Worm (Caenorhabditis elegans) whole organism, young adult: ENCODE results near the gene T17H7.7.

ENCODE experiments used
- B0261.1 ChIP-seq: sonication (generic microtip); optimal IDR thresholded peaks from 2 replicates; lab custom pipeline; 2016; ENCODE audit warnings: mild to moderate bottlenecking, missing genetic modification characterization, moderate library complexity, missing compliant biosample characterization
- B0336.3 ChIP-seq: fragments of 200-800 bp; sonication (Bioruptor generic); IDR thresholded peaks from 2 replicates; pipeline ENCODE4 v1.3.6; 2022; ENCODE audit warnings: missing genetic modification characterization, missing compliant biosample characterization
- C06A6.2 ChIP-seq: fragments of 200-800 bp; sonication (Bioruptor generic); conservative IDR thresholded peaks from 2 replicates; pipeline ENCODE4 v1.3.6; 2022; ENCODE audit warnings: missing genetic modification characterization, missing compliant biosample characterization
- D2030.7 ChIP-seq: fragments of 200-800 bp; sonication (Bioruptor generic); IDR thresholded peaks from 2 replicates; pipeline ENCODE4 v1.3.6; 2022; ENCODE audit warnings: missing genetic modification reagents, missing genetic modification characterization, missing compliant biosample characterization
- F23B12.7 ChIP-seq: sonication (generic microtip); optimal IDR thresholded peaks from 2 replicates; lab custom pipeline; 2017; ENCODE audit warnings: missing genetic modification characterization, mild to moderate bottlenecking, missing compliant biosample characterization, antibody characterized with exemption, moderate library complexity; ENCODE audit not compliant: insufficient read depth
- F37B4.10 ChIP-seq: fragments of 200-800 bp; sonication (Bioruptor generic); IDR thresholded peaks from 2 replicates; pipeline ENCODE4 v1.3.6; 2022; ENCODE audit warnings: missing genetic modification characterization, missing compliant biosample characterization
- F55B11.4 ChIP-seq: sonication (generic microtip); optimal IDR thresholded peaks from 2 replicates; lab custom pipeline; 2016; ENCODE audit warnings: missing compliant biosample characterization, missing genetic modification characterization, borderline replicate concordance; ENCODE audit not compliant: insufficient read depth
- F57C9.4 ChIP-seq: sonication (generic microtip); optimal IDR thresholded peaks from 2 replicates; lab custom pipeline; 2017; ENCODE audit warnings: mild to moderate bottlenecking, missing genetic modification characterization, missing compliant biosample characterization
- K12H6.12 ChIP-seq: fragments of 200-800 bp; sonication (Bioruptor generic); optimal IDR thresholded peaks from 2 replicates; lab custom pipeline; 2018; ENCODE audit warnings: mild to moderate bottlenecking, missing genetic modification characterization, missing compliant biosample characterization
- Y53F4B.3 ChIP-seq: fragments of 200-800 bp; sonication (Bioruptor generic); IDR thresholded peaks from 2 replicates; pipeline ENCODE4 v1.3.6; 2022; ENCODE audit warnings: missing genetic modification reagents, missing genetic modification characterization, missing compliant biosample characterization
- Y53G8AR.9 ChIP-seq: fragments of 200-800 bp; sonication (Bioruptor generic); conservative IDR thresholded peaks from 2 replicates; pipeline ENCODE4 v1.3.6; 2022; ENCODE audit warnings: missing genetic modification reagents, missing genetic modification characterization, missing compliant biosample characterization
- Y56A3A.18 ChIP-seq: fragments of 200-800 bp; sonication (Bioruptor generic); IDR thresholded peaks from 2 replicates; pipeline ENCODE4 v1.3.6; 2022; ENCODE audit warnings: missing genetic modification reagents, missing genetic modification characterization, missing compliant biosample characterization
- akir-1 ChIP-seq: fragments of 200-800 bp; sonication (Bioruptor generic); optimal IDR thresholded peaks from 2 replicates; lab custom pipeline; 2018; ENCODE audit warnings: mild to moderate bottlenecking, missing genetic modification characterization, moderate library complexity, missing compliant biosample characterization
- ama-1 ChIP-seq, 3 experiments: fragments of 150-350 bp in 1 of 3; sonication (generic microtip) in 2 of 3; optimal IDR thresholded peaks; 2 replicates each; lab custom pipeline; 2014 to 2018; ENCODE audit warnings: missing biosample characterization in 2 of 3, missing genetic modification characterization in 2 of 3, missing genetic modification reagents in 2 of 3
- aptf-3 ChIP-seq: fragments of 200-800 bp; sonication (Bioruptor generic); IDR thresholded peaks from 2 replicates; pipeline ENCODE4 v1.3.6; 2022; ENCODE audit warnings: missing genetic modification characterization, missing compliant biosample characterization
- attf-6 ChIP-seq: fragments of 200-800 bp; sonication (Bioruptor generic); IDR thresholded peaks from 2 replicates; pipeline ENCODE4 v1.3.6; 2022; ENCODE audit warnings: missing genetic modification reagents, missing genetic modification characterization, missing compliant biosample characterization
- ccch-3 ChIP-seq: fragments of 200-800 bp; sonication (Bioruptor generic); optimal IDR thresholded peaks from 2 replicates; lab custom pipeline; 2018; ENCODE audit warnings: mild to moderate bottlenecking, missing genetic modification characterization, missing compliant biosample characterization
- cebp-1 ChIP-seq, 2 experiments: fragments of 200-800 bp in 1 of 2; sonication (Bioruptor generic) in 1 of 2; sonication (generic microtip) in 1 of 2; IDR thresholded peaks in 1 of 2; optimal IDR thresholded peaks in 1 of 2; 2 replicates each; pipeline versions ENCODE4 v1.3.6 to Lab custom; 2017 to 2022; ENCODE audit warnings: missing compliant biosample characterization in 2 of 2, missing genetic modification characterization in 2 of 2, mild to moderate bottlenecking in 1 of 2, missing genetic modification reagents in 1 of 2, moderate library complexity in 1 of 2
- ceh-79 ChIP-seq: sonication (generic microtip); optimal IDR thresholded peaks from 2 replicates; lab custom pipeline; 2017; ENCODE audit warnings: mild to moderate bottlenecking, missing genetic modification characterization, missing compliant biosample characterization
- dox-1 ChIP-seq: fragments of 200-800 bp; sonication (Bioruptor generic); IDR thresholded peaks from 2 replicates; pipeline ENCODE4 v1.3.6; 2022; ENCODE audit warnings: missing genetic modification reagents, missing genetic modification characterization, missing compliant biosample characterization
- dpff-1 ChIP-seq: sonication (generic microtip); optimal IDR thresholded peaks from 2 replicates; lab custom pipeline; 2017; ENCODE audit warnings: mild to moderate bottlenecking, missing genetic modification characterization, missing compliant biosample characterization
- egrh-3 ChIP-seq: fragments of 200-800 bp; sonication (Bioruptor generic); IDR thresholded peaks from 2 replicates; pipeline ENCODE4 v1.3.6; 2022; ENCODE audit warnings: missing genetic modification reagents, missing genetic modification characterization, missing compliant biosample characterization
- ekl-4 ChIP-seq: fragments of 200-800 bp; sonication (Bioruptor generic); IDR thresholded peaks from 2 replicates; pipeline ENCODE4 v1.3.6; 2022; ENCODE audit warnings: missing genetic modification reagents, missing genetic modification characterization, missing compliant biosample characterization
- ets-4 ChIP-seq: fragments of 200-800 bp; sonication (Bioruptor generic); optimal IDR thresholded peaks from 2 replicates; lab custom pipeline; 2018; ENCODE audit warnings: mild to moderate bottlenecking, missing genetic modification characterization, missing compliant biosample characterization
- hlh-12 ChIP-seq: sonication (generic microtip); optimal IDR thresholded peaks from 2 replicates; lab custom pipeline; 2016; ENCODE audit warnings: missing genetic modification characterization, missing compliant biosample characterization
- hlh-26 ChIP-seq: fragments of 200-800 bp; sonication (Bioruptor generic); conservative IDR thresholded peaks from 2 replicates; pipeline ENCODE4 v1.3.6; 2022; ENCODE audit warnings: missing genetic modification reagents, missing genetic modification characterization, missing compliant biosample characterization
- hmg-20 ChIP-seq: fragments of 200-800 bp; sonication (Bioruptor generic); IDR thresholded peaks from 2 replicates; pipeline ENCODE4 v1.3.6; 2022; ENCODE audit warnings: missing genetic modification reagents, missing genetic modification characterization, missing compliant biosample characterization
- let-526 ChIP-seq: fragments of 200-800 bp; sonication (Bioruptor generic); IDR thresholded peaks from 2 replicates; pipeline ENCODE4 v1.3.6; 2022; ENCODE audit warnings: missing genetic modification reagents, missing genetic modification characterization, missing compliant biosample characterization
- lin-40 ChIP-seq: sonication (generic microtip); optimal IDR thresholded peaks from 2 replicates; lab custom pipeline; 2016; ENCODE audit warnings: missing genetic modification characterization, mild to moderate bottlenecking, missing compliant biosample characterization, missing genotype, missing genetic modification reagents
- lir-1 ChIP-seq: fragments of 200-800 bp; sonication (Bioruptor generic); conservative IDR thresholded peaks from 2 replicates; pipeline ENCODE4 v1.3.6; 2022; ENCODE audit warnings: missing genetic modification reagents, missing genetic modification characterization, missing compliant biosample characterization
- madf-10 ChIP-seq: sonication (generic microtip); optimal IDR thresholded peaks from 2 replicates; lab custom pipeline; 2016; ENCODE audit warnings: mild to moderate bottlenecking, missing genetic modification characterization, missing compliant biosample characterization
- nhr-120 ChIP-seq: fragments of 200-800 bp; sonication (Bioruptor generic); IDR thresholded peaks from 2 replicates; pipeline ENCODE4 v1.3.6; 2022; ENCODE audit warnings: missing genetic modification characterization, missing compliant biosample characterization
- rcor-1 ChIP-seq: fragments of 200-800 bp; sonication (Bioruptor generic); IDR thresholded peaks from 2 replicates; pipeline ENCODE4 v1.3.6; 2022; ENCODE audit warnings: missing genetic modification reagents, missing genetic modification characterization, missing compliant biosample characterization
- rec-8 ChIP-seq, 2 experiments: sonication (generic microtip); optimal IDR thresholded peaks; 2 replicates each; lab custom pipeline; 2016; ENCODE audit warnings: mild to moderate bottlenecking in 2 of 2, missing genetic modification characterization in 2 of 2, missing genetic modification reagents in 2 of 2, missing genotype in 2 of 2, missing biosample characterization in 1 of 2, missing compliant biosample characterization in 1 of 2, moderate library complexity in 1 of 2
- sea-2 ChIP-seq: fragments of 200-800 bp; sonication (Bioruptor generic); IDR thresholded peaks from 2 replicates; pipeline ENCODE4 v1.3.6; 2022; ENCODE audit warnings: missing genetic modification characterization, missing compliant biosample characterization
- tbx-9 ChIP-seq: sonication (generic microtip); optimal IDR thresholded peaks from 2 replicates; lab custom pipeline; 2016; ENCODE audit warnings: borderline replicate concordance, missing genetic modification characterization, inconsistent platforms, missing compliant biosample characterization
- unc-130 ChIP-seq: sonication (generic microtip); optimal IDR thresholded peaks from 2 replicates; lab custom pipeline; 2016; ENCODE audit warnings: missing genetic modification reagents, missing genetic modification characterization, missing compliant biosample characterization
- unc-62 ChIP-seq: fragments of 150-350 bp; optimal IDR thresholded peaks from 2 replicates; lab custom pipeline; 2014; ENCODE audit warnings: missing biosample characterization, missing genetic modification reagents, missing genetic modification characterization
- zfh-2 ChIP-seq: fragments of 200-800 bp; sonication (Bioruptor generic); conservative IDR thresholded peaks from 2 replicates; pipeline ENCODE4 v1.3.6; 2022; ENCODE audit warnings: missing genetic modification reagents, missing genetic modification characterization, missing compliant biosample characterization
- zim-3 ChIP-seq: sonication (generic microtip); optimal IDR thresholded peaks from 2 replicates; lab custom pipeline; 2017; ENCODE audit warnings: mild to moderate bottlenecking, missing genetic modification characterization, moderate library complexity, missing compliant biosample characterization
- ztf-28 ChIP-seq: fragments of 200-800 bp; sonication (Bioruptor generic); IDR thresholded peaks from 2 replicates; pipeline ENCODE4 v1.3.6; 2022; ENCODE audit warnings: missing genetic modification reagents, missing genetic modification characterization, missing compliant biosample characterization
- ztf-3 ChIP-seq: fragments of 200-800 bp; sonication (Bioruptor generic); optimal IDR thresholded peaks from 2 replicates; lab custom pipeline; 2018; ENCODE audit warnings: mild to moderate bottlenecking, missing genetic modification characterization, missing compliant biosample characterization

T17H7.7 gene

DNA sequence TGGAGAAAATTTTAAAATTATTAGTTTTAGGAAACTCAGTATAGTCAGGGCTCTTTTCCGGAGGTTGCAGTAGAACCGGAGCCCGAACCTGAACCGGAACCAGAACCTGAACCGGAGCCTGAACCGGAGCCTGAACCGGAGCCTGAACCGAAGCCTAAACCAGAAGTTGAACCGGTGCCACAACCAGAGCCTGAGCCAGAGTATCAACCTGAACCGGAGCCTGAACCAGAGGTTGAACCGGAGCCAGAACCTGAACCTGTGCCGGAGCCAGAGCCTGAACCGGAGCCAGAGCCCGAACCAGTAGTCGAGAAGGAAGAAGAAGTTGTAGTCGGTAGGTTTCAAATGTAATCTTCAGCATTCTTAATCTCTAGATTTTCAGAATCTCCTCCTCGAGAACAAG lies 10.6 kb upstream of the T17H7.7 start:
- TF ChIP-seq F37B4.10 (no peak), egrh-3 (GFP tag; lab: Robert Waterston, UW) (peak; percentile 54; the same call in 1 of the 2 replicates), C06A6.2 (GFP tag; lab: Robert Waterston, UW) (no peak), zfh-2 (GFP tag; lab: Robert Waterston, UW) (peak; percentile 69)
- TF ChIP-seq, all 124 proteins: peak for 2

DNA sequence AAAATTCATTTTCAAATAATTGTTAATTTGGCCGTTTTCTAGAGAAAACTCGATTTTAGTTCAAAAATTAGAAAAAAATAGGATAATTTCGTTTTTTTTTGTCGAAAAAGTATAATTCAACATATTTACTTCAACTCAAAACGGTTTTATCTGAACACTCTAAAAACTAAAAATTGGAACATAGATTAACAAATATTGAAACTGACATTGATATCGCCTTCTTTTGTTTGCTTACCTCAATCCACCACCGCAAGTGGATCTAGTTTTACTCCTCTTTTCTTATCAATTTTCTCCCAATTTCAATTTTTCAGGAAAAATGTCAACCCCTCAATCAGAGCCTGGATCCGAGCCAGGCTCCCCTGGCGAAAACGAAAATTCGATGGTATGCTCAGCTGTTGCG lies 7.0 kb upstream of the T17H7.7 start, which contains the start of gene ptl-1:
TSS of gene ptl-1 (plus strand) at position 301 of the 400 bp plus-strand sequence.
- TF ChIP-seq akir-1 (GFP tag; lab: Kevin White, UChicago) = no peak
- no peak for TF ChIP-seq F55B11.4
- no peak for TF ChIP-seq F57C9.4
- TF ChIP-seq zfh-2 (GFP tag; lab: Robert Waterston, UW) = no peak
- TF ChIP-seq Y53G8AR.9 (GFP tag; lab: Robert Waterston, UW) = no peak
- TF ChIP-seq Y56A3A.18 (GFP tag; lab: Robert Waterston, UW) = no peak
- no peak for TF ChIP-seq zim-3 (tag; lab: Kevin White, UChicago)
- no peak for TF ChIP-seq madf-10 (tag; lab: Kevin White, UChicago)
- TF ChIP-seq B0336.3 (GFP tag; lab: Robert Waterston, UW) = no peak
- no peak for TF ChIP-seq unc-62 (GFP tag; lab: Kevin White, UChicago)
- no peak for TF ChIP-seq sea-2
- TF ChIP-seq ekl-4 (GFP tag; lab: Robert Waterston, UW) = no peak
- TF ChIP-seq hlh-12 = no peak
- no peak for TF ChIP-seq ccch-3
- TF ChIP-seq, all 124 proteins: peak for 0

DNA sequence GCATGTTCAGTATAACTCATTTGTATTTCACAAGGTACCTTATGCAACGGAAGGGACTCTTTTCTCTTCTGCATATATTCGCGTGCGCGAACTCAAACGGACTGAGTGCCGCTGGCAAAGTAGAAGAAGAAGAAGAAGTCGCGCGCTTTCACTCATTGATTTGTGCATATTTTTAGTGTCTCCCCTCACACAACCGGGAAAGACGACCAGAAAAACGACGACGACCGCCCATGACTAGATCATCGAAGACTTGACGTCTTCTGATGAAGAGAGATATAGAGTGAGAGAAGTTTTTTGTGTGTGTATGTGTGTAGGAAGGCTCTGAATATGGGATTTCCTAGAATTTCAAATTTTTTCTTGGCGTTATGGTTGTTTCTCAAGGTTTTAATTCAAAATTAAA lies 6.5 kb upstream of the T17H7.7 start:
- no peak for TF ChIP-seq F23B12.7
- TF ChIP-seq K12H6.12 = peak; percentile 43
- no peak for TF ChIP-seq rcor-1 (GFP tag; lab: Robert Waterston, UW)
- no peak for TF ChIP-seq Y53F4B.3
- no peak for TF ChIP-seq dox-1
- no peak for TF ChIP-seq ceh-79 (tag; lab: Kevin White, UChicago)
- TF ChIP-seq zfh-2 (GFP tag; lab: Robert Waterston, UW) = 0 out of 2 replicates have a peak, but pooled peaks have one; percentile 21
- TF ChIP-seq B0261.1 (tag; lab: Kevin White, UChicago) = no peak
- no peak for TF ChIP-seq ama-1 (optimal IDR thresholded peaks at IDR 0.05; lab: Kevin White, UChicago)
- TF ChIP-seq ama-1 (GFP tag; optimal IDR thresholded peaks at IDR 0.05; lab: Kevin White, UChicago) = no peak
- no peak for TF ChIP-seq cebp-1 (GFP tag; IDR thresholded peaks at IDR 0.05; lab: Robert Waterston, UW)
- TF ChIP-seq cebp-1 (tag; optimal IDR thresholded peaks at IDR 0.05; lab: Kevin White, UChicago) = peak; percentile 32
- no peak for TF ChIP-seq aptf-3 (GFP tag; lab: Robert Waterston, UW)

DNA sequence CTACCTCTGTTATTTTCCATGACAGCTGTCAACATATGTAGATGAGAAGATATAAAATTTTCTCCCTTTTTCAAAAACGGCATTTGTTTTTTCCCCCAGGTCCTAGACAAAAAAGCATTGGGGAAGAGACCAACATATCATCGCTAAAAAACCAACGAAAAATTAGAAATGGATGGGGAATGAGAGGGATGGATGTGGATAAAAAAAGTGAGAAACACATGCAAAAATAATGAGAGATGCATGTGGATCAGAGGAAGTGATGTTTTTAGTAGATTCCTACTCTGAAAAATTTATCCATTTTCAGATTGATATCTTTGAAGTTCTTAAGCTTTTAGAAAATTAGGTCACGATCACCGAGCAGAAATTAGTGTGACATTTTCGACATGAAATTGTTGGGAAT lies 4.6 kb upstream of the T17H7.7 start:
- no peak for TF ChIP-seq ztf-28 (GFP tag; lab: Robert Waterston, UW)
- TF ChIP-seq let-526 (GFP tag; lab: Robert Waterston, UW) = no peak
- no peak for TF ChIP-seq dpff-1 (tag; lab: Kevin White, UChicago)

DNA sequence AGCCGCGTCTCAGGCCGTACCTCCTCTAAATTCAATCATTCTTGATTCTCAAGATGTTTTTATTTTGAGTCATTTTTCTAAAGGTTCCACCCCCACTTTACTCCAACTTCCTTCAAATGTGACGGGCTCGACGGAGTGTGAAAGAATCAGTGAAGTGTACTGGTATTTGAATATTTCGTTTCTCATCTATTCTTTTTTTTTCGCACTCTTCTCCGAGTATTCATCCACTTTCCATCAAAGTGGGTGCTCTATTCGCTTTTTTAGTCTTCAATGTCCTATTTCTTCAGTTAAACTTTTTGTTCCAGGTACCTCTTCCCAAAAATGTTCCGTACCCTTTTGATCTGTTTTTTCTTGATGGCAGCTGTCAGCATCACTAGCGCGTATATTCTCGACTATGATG lies 3.6 kb upstream of the T17H7.7 start, which contains the start of gene nlp-52:
TSS of gene nlp-52 (plus strand) at position 301 of the 400 bp plus-strand sequence.
- TF ChIP-seq D2030.7 (GFP tag; lab: Robert Waterston, UW) (no peak), unc-130 (no peak), ztf-3 (no peak), nhr-120 (GFP tag; lab: Robert Waterston, UW) (no peak), lin-40 (tag; lab: Kevin White, UChicago) (no peak), ets-4 (no peak), rcor-1 (GFP tag; lab: Robert Waterston, UW) (no peak), rec-8 (tag; optimal IDR thresholded peaks at IDR 0.05; lab: Kevin White, UChicago) (no peak), hlh-12 (no peak), egrh-3 (GFP tag; lab: Robert Waterston, UW) (no peak), hmg-20 (GFP tag; lab: Robert Waterston, UW) (no peak), Y53G8AR.9 (GFP tag; lab: Robert Waterston, UW) (no peak), ceh-79 (tag; lab: Kevin White, UChicago) (no peak), attf-6 (GFP tag; lab: Robert Waterston, UW) (no peak), hlh-26 (GFP tag; lab: Robert Waterston, UW) (no peak), lir-1 (no peak), tbx-9 (tag; lab: Kevin White, UChicago) (no peak), madf-10 (tag; lab: Kevin White, UChicago) (no peak)
